Worm (Caenorhabditis elegans) whole organism, L4 larva: ENCODE data around the gene F58G11.4.

Source experiments
- F26F4.8 ChIP-seq: fragments of 200-800 bp; sonication (Bioruptor generic); conservative IDR thresholded peaks from 2 replicates; pipeline ENCODE4 v1.3.6; 2022; ENCODE audit warnings: missing genetic modification characterization, missing compliant biosample characterization
- arid-1 ChIP-seq: fragments of 200-800 bp; sonication (Bioruptor generic); conservative IDR thresholded peaks from 2 replicates; pipeline ENCODE4 v1.3.6; 2022; ENCODE audit warnings: missing genetic modification reagents, missing genetic modification characterization, missing compliant biosample characterization
- ceh-20 ChIP-seq: fragments of 200-800 bp; sonication (Bioruptor generic); IDR thresholded peaks from 2 replicates; pipeline ENCODE4 v1.3.6; 2022; ENCODE audit warnings: missing genetic modification reagents, missing genetic modification characterization, missing compliant biosample characterization
- dmd-6 ChIP-seq: fragments of 200-800 bp; sonication (Bioruptor generic); IDR thresholded peaks from 2 replicates; pipeline ENCODE4 v1.3.6; 2022; ENCODE audit warnings: missing genetic modification reagents, missing genetic modification characterization, missing compliant biosample characterization
- dmd-9 ChIP-seq: fragments of 200-800 bp; sonication (Bioruptor generic); IDR thresholded peaks from 2 replicates; pipeline ENCODE4 v1.3.6; 2022; ENCODE audit warnings: missing genetic modification reagents, missing genetic modification characterization, missing compliant biosample characterization
- dpl-1 ChIP-seq: fragments of 150-350 bp; optimal IDR thresholded peaks from 2 replicates; lab custom pipeline; 2014; ENCODE audit warnings: missing biosample characterization, missing genetic modification reagents, missing genetic modification characterization
- egl-27 ChIP-seq: sonication (generic microtip); optimal IDR thresholded peaks from 3 replicates; lab custom pipeline; 2017; ENCODE audit warnings: missing biosample characterization, missing genetic modification reagents, missing genetic modification characterization
- jun-1 ChIP-seq: fragments of 150-350 bp; optimal IDR thresholded peaks from 2 replicates; lab custom pipeline; 2014; ENCODE audit warnings: missing biosample characterization, missing genetic modification reagents, missing genetic modification characterization
- lin-38 ChIP-seq: fragments of 200-800 bp; sonication (Bioruptor generic); IDR thresholded peaks from 2 replicates; pipeline ENCODE4 v1.3.6; 2022; ENCODE audit warnings: missing genetic modification reagents, missing genetic modification characterization, missing compliant biosample characterization
- mdl-1 ChIP-seq, 2 experiments: fragments of 150-350 bp in 1 of 2; sonication (generic microtip) in 1 of 2; optimal IDR thresholded peaks; 2 replicates each; lab custom pipeline; 2014 to 2017; ENCODE audit warnings: missing biosample characterization in 2 of 2, missing genetic modification characterization in 2 of 2
- nhr-102 ChIP-seq: sonication (generic microtip); optimal IDR thresholded peaks from 2 replicates; lab custom pipeline; 2016; ENCODE audit warnings: mild to moderate bottlenecking, missing genetic modification characterization, moderate library complexity, missing compliant biosample characterization
- pha-4 ChIP-seq, 2 experiments: fragments of 150-350 bp in 1 of 2; fragments of 200-800 bp in 1 of 2; sonication (Bioruptor generic) in 1 of 2; IDR thresholded peaks in 1 of 2; optimal IDR thresholded peaks in 1 of 2; 2 replicates each; pipeline versions ENCODE4 v1.3.6 to Lab custom; 2014 to 2022; ENCODE audit warnings: missing genetic modification characterization in 2 of 2, missing genetic modification reagents in 2 of 2, missing biosample characterization in 1 of 2, missing compliant biosample characterization in 1 of 2
- sdz-12 ChIP-seq: fragments of 200-800 bp; sonication (Bioruptor generic); optimal IDR thresholded peaks from 2 replicates; lab custom pipeline; 2018; ENCODE audit warnings: mild to moderate bottlenecking, missing genetic modification characterization, missing compliant biosample characterization
- skn-1 ChIP-seq: fragments of 150-350 bp; optimal IDR thresholded peaks from 2 replicates; lab custom pipeline; 2014; ENCODE audit warnings: missing biosample characterization, missing genetic modification characterization

DNA sequence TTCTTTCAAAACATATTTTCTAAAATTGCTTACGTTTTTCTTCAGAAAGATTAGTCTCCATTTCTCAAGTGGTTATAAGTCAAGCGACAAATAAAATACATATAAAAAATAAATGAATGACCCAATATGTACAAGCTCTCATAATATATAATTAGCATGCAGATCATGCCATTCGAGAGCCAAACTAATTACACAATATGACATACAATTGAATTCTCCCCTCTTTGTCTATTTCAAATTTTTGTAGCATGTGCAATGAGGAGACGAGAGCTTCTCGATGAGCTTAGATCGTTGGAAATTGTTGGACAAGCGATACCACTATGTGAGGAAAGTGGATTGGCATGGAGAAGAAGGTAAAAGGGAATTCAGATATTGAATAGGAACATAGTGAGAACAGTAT lies 34.9 kb downstream of the F58G11.4 start, which contains the start of gene hlh-34:
- no peak for TF ChIP-seq dmd-9 (GFP tag; lab: Robert Waterston, UW)
- no peak for TF ChIP-seq F26F4.8
- TF ChIP-seq dpl-1 (GFP tag; lab: Kevin White, UChicago): no peak
- TF ChIP-seq skn-1 (tag; lab: Kevin White, UChicago): no peak
- TF ChIP-seq lin-38 (GFP tag; lab: Robert Waterston, UW): no peak
- TF ChIP-seq ceh-20 (GFP tag; lab: Robert Waterston, UW): no peak
- TF ChIP-seq egl-27 (tag; lab: Kevin White, UChicago): no peak
- TF ChIP-seq arid-1: no peak
- TF ChIP-seq mdl-1 (tag; optimal IDR thresholded peaks at IDR 0.05; lab: Kevin White, UChicago): no peak
- no peak for TF ChIP-seq dmd-6 (GFP tag; lab: Robert Waterston, UW)
- TF ChIP-seq sdz-12 (GFP tag; lab: Kevin White, UChicago): no peak
- no peak for TF ChIP-seq nhr-102
- no peak for TF ChIP-seq pha-4 (GFP tag; IDR thresholded peaks at IDR 0.05; lab: Robert Waterston, UW)
- TF ChIP-seq pha-4 (tag; optimal IDR thresholded peaks at IDR 0.05; lab: Kevin White, UChicago): no peak
- TF ChIP-seq jun-1 (tag; lab: Kevin White, UChicago): no peak
